Fruit fly (Drosophila melanogaster) whole organism, embryonic: Measurements from ENCODE around the gene Dbp73D.
A peak's percentile ranks its signal among the peaks of the same experiment; 100 is the strongest.

Experiments
- Antp ChIP-seq: fragments of 200-800 bp; sonication (Bioruptor generic); optimal IDR thresholded peaks from 3 replicates; lab custom pipeline; 2016; ENCODE audit warnings: missing biosample characterization, missing genetic modification characterization
- Atf-2 ChIP-seq: fragments of 200-800 bp; sonication (Bioruptor generic); optimal IDR thresholded peaks from 2 replicates; lab custom pipeline; 2016; ENCODE audit warnings: missing biosample characterization, missing genetic modification characterization
- Atf6 ChIP-seq: fragments of 200-800 bp; sonication (Bioruptor generic); IDR thresholded peaks from 2 replicates; pipeline ENCODE4 v1.3.6; 2022; ENCODE audit warnings: missing biosample characterization, missing genetic modification characterization
- Awh ChIP-seq: fragments of 200-800 bp; sonication (Bioruptor generic); IDR thresholded peaks from 2 replicates; pipeline ENCODE4, ENCODE4 v1.3.6; 2022; ENCODE audit warnings: missing biosample characterization, missing genetic modification characterization
- B-H2 ChIP-seq: fragments of 200-800 bp; sonication (Bioruptor generic); optimal IDR thresholded peaks from 2 replicates; lab custom pipeline; 2018; ENCODE audit warnings: missing biosample characterization, mild to moderate bottlenecking, missing genetic modification characterization
- CG11504 ChIP-seq: fragments of 200-800 bp; sonication (Bioruptor generic); optimal IDR thresholded peaks from 3 replicates; lab custom pipeline; 2019; ENCODE audit warnings: missing biosample characterization, mild to moderate bottlenecking, missing genetic modification characterization, moderate library complexity
- CG11696 ChIP-seq: fragments of 200-800 bp; sonication (Bioruptor generic); IDR thresholded peaks from 2 replicates; pipeline ENCODE4 v1.3.6; 2022; ENCODE audit warnings: missing biosample characterization, missing genetic modification characterization
- CG12391 ChIP-seq: fragments of 200-800 bp; sonication (Bioruptor generic); optimal IDR thresholded peaks from 3 replicates; lab custom pipeline; 2018; ENCODE audit warnings: missing biosample characterization, mild to moderate bottlenecking, missing genetic modification characterization, moderate library complexity
- CG13624 ChIP-seq: fragments of 200-800 bp; sonication (Bioruptor generic); optimal IDR thresholded peaks from 2 replicates; lab custom pipeline; 2016; ENCODE audit warnings: missing biosample characterization, missing genetic modification characterization
- CG14050 ChIP-seq: fragments of 200-800 bp; sonication (Bioruptor generic); IDR thresholded peaks from 3 replicates; pipeline ENCODE4 v1.3.6; 2022; ENCODE audit warnings: missing biosample characterization, missing genetic modification characterization
- CG14710 ChIP-seq: fragments of 200-800 bp; sonication (Bioruptor generic); optimal IDR thresholded peaks from 3 replicates; lab custom pipeline; 2019; ENCODE audit warnings: missing biosample characterization, mild to moderate bottlenecking, missing genetic modification characterization, moderate library complexity
- CG15073 ChIP-seq: fragments of 200-800 bp; sonication (Bioruptor generic); optimal IDR thresholded peaks from 2 replicates; lab custom pipeline; 2016; ENCODE audit warnings: missing biosample characterization, missing genetic modification characterization
- CG16813 ChIP-seq: fragments of 200-800 bp; sonication (Bioruptor generic); IDR thresholded peaks from 3 replicates; pipeline ENCODE4 v1.3.6; 2022; ENCODE audit warnings: missing biosample characterization, missing genetic modification characterization; ENCODE audit not compliant: partially characterized antibody
- CG18262 ChIP-seq: fragments of 200-800 bp; optimal IDR thresholded peaks from 3 replicates; lab custom pipeline; 2019; ENCODE audit warnings: missing biosample characterization, mild to moderate bottlenecking, missing genetic modification characterization, moderate library complexity
- CG31441 ChIP-seq: fragments of 200-800 bp; sonication (Bioruptor generic); IDR thresholded peaks from 2 replicates; pipeline ENCODE4 v1.3.6; 2022; ENCODE audit warnings: missing biosample characterization, missing genetic modification characterization
- CG33213 ChIP-seq: fragments of 200-800 bp; sonication (Bioruptor generic); optimal IDR thresholded peaks from 3 replicates; lab custom pipeline; 2016; ENCODE audit warnings: missing biosample characterization, missing genetic modification characterization
- CG3726 ChIP-seq: fragments of 200-800 bp; sonication (Bioruptor generic); IDR thresholded peaks from 3 replicates; pipeline ENCODE4, ENCODE4 v1.3.6; 2022; ENCODE audit warnings: missing biosample characterization, missing genetic modification characterization
- CG8281 ChIP-seq: fragments of 200-800 bp; sonication (Bioruptor generic); optimal IDR thresholded peaks from 2 replicates; lab custom pipeline; 2018; ENCODE audit warnings: missing biosample characterization, mild to moderate bottlenecking, missing genetic modification characterization, moderate library complexity
- Chrac-16 ChIP-seq: fragments of 200-800 bp; sonication (Bioruptor generic); optimal IDR thresholded peaks from 3 replicates; lab custom pipeline; 2016; ENCODE audit warnings: missing biosample characterization, missing genetic modification characterization
- CoRest ChIP-seq: fragments of 200-800 bp; sonication (Bioruptor generic); optimal IDR thresholded peaks from 3 replicates; lab custom pipeline; 2018; ENCODE audit warnings: missing biosample characterization, mild to moderate bottlenecking, missing genetic modification characterization, moderate library complexity
- Gsc ChIP-seq: fragments of 200-800 bp; sonication (Bioruptor generic); IDR thresholded peaks from 2 replicates; pipeline ENCODE4 v1.3.6; 2022; ENCODE audit warnings: missing biosample characterization, missing genetic modification characterization
- Hmr ChIP-seq: fragments of 200-800 bp; sonication (Bioruptor generic); optimal IDR thresholded peaks from 3 replicates; lab custom pipeline; 2017; ENCODE audit warnings: mild to moderate bottlenecking, missing biosample characterization, missing genetic modification reagents, missing genetic modification characterization
- Hr39 ChIP-seq: fragments of >200 bp; optimal IDR thresholded peaks from 2 replicates; lab custom pipeline; 2017
- MTF-1 ChIP-seq: fragments of 200-800 bp; sonication (Bioruptor generic); optimal IDR thresholded peaks from 2 replicates; lab custom pipeline; 2018; ENCODE audit warnings: missing biosample characterization, mild to moderate bottlenecking, missing genetic modification characterization, borderline replicate concordance
- NC2β ChIP-seq: fragments of 200-800 bp; sonication (Bioruptor generic); optimal IDR thresholded peaks from 2 replicates; lab custom pipeline; 2016; ENCODE audit warnings: missing biosample characterization, missing genetic modification characterization
- Oli ChIP-seq: fragments of 200-800 bp; sonication (Bioruptor generic); optimal IDR thresholded peaks from 2 replicates; lab custom pipeline; 2018; ENCODE audit warnings: missing biosample characterization, mild to moderate bottlenecking, missing genetic modification characterization, moderate library complexity
- Ravus ChIP-seq: fragments of 200-800 bp; sonication (Bioruptor generic); IDR thresholded peaks from 2 replicates; pipeline ENCODE4 v1.3.6; 2022; ENCODE audit warnings: missing biosample characterization, missing genetic modification characterization
- YL-1 ChIP-seq: fragments of 200-800 bp; sonication (Bioruptor generic); optimal IDR thresholded peaks from 3 replicates; lab custom pipeline; 2017; ENCODE audit warnings: missing biosample characterization, mild to moderate bottlenecking, missing genetic modification characterization
- al ChIP-seq: fragments of 200-800 bp; sonication (Bioruptor generic); IDR thresholded peaks from 2 replicates; pipeline ENCODE4 v1.3.6; 2022; ENCODE audit warnings: missing biosample characterization, missing genetic modification characterization
- bab2 ChIP-seq: fragments of 200-800 bp; sonication (Bioruptor generic); optimal IDR thresholded peaks from 2 replicates; lab custom pipeline; 2016; ENCODE audit warnings: missing biosample characterization, missing genetic modification characterization
- crc ChIP-seq: fragments of 200-800 bp; sonication (Bioruptor generic); optimal IDR thresholded peaks from 2 replicates; lab custom pipeline; 2016; ENCODE audit warnings: missing biosample characterization, missing genetic modification characterization
- danr ChIP-seq: fragments of 200-800 bp; sonication (Bioruptor generic); IDR thresholded peaks from 2 replicates; pipeline ENCODE4 v1.3.6; 2022; ENCODE audit warnings: missing biosample characterization, missing genetic modification characterization
- disco-r ChIP-seq: fragments of 200-800 bp; sonication (Bioruptor generic); optimal IDR thresholded peaks from 2 replicates; lab custom pipeline; 2016; ENCODE audit warnings: missing biosample characterization, missing genetic modification characterization
- dm ChIP-seq: fragments of 200-800 bp; sonication (Bioruptor generic); optimal IDR thresholded peaks from 3 replicates; lab custom pipeline; 2016; ENCODE audit warnings: missing biosample characterization, missing genetic modification characterization
- dmrt99B ChIP-seq: fragments of 200-800 bp; sonication (Bioruptor generic); optimal IDR thresholded peaks from 2 replicates; lab custom pipeline; 2018; ENCODE audit warnings: missing biosample characterization, mild to moderate bottlenecking, missing genetic modification characterization, moderate library complexity
- dpn ChIP-seq, 2 experiments: fragments of 200-800 bp; sonication (Bioruptor generic); optimal IDR thresholded peaks; 3 replicates each; lab custom pipeline; 2016; ENCODE audit warnings: missing biosample characterization in 2 of 2, missing genetic modification characterization in 2 of 2
- ftz-f1 ChIP-seq: fragments of 200-800 bp; sonication (Bioruptor generic); optimal IDR thresholded peaks from 2 replicates; lab custom pipeline; 2016; ENCODE audit warnings: missing biosample characterization, missing genetic modification characterization
- gcm2 ChIP-seq: fragments of 200-800 bp; sonication (Bioruptor generic); optimal IDR thresholded peaks from 2 replicates; lab custom pipeline; 2016; ENCODE audit warnings: missing biosample characterization, missing genetic modification characterization
- hth ChIP-seq: fragments of >200 bp; optimal IDR thresholded peaks from 2 replicates; lab custom pipeline; 2017; ENCODE audit warnings: inconsistent platforms
- lbe ChIP-seq: fragments of 200-800 bp; sonication (Bioruptor generic); optimal IDR thresholded peaks from 2 replicates; lab custom pipeline; 2016; ENCODE audit warnings: missing biosample characterization, mild to moderate bottlenecking, missing genetic modification characterization
- mld ChIP-seq: fragments of 200-800 bp; sonication (Bioruptor generic); IDR thresholded peaks from 3 replicates; pipeline ENCODE4 v1.3.6; 2022; ENCODE audit warnings: missing biosample characterization, missing genetic modification characterization; ENCODE audit not compliant: partially characterized antibody
- pb ChIP-seq: fragments of 200-800 bp; sonication (Bioruptor generic); optimal IDR thresholded peaks from 3 replicates; lab custom pipeline; 2016; ENCODE audit warnings: missing biosample characterization, missing genetic modification characterization
- rib ChIP-seq: fragments of 200-800 bp; sonication (Bioruptor generic); IDR thresholded peaks from 2 replicates; pipeline ENCODE4 v1.3.6; 2022; ENCODE audit warnings: missing biosample characterization, missing genetic modification characterization
- sens ChIP-seq: fragments of 200-800 bp; sonication (Bioruptor generic); peaks from one replicate; lab custom pipeline; 2016; ENCODE audit warnings: missing biosample characterization, missing genetic modification characterization
- shn ChIP-seq: fragments of 200-800 bp; sonication (Bioruptor generic); optimal IDR thresholded peaks from 3 replicates; lab custom pipeline; 2016; ENCODE audit warnings: missing biosample characterization, missing genetic modification characterization
- sob ChIP-seq: fragments of 200-800 bp; sonication (Bioruptor generic); IDR thresholded peaks from 2 replicates; pipeline ENCODE4 v1.3.6; 2022; ENCODE audit warnings: missing biosample characterization, missing genetic modification characterization
- tin ChIP-seq: fragments of 200-800 bp; sonication (Bioruptor generic); optimal IDR thresholded peaks from 3 replicates; lab custom pipeline; 2016; ENCODE audit warnings: missing biosample characterization, missing genetic modification characterization
- tna ChIP-seq: fragments of 200-800 bp; sonication (Bioruptor generic); IDR thresholded peaks from 2 replicates; pipeline ENCODE4 v1.3.6; 2022; ENCODE audit warnings: missing biosample characterization, missing genetic modification characterization; ENCODE audit not compliant: partially characterized antibody
- unc-4 ChIP-seq: fragments of 200-800 bp; sonication (Bioruptor generic); IDR thresholded peaks from 2 replicates; pipeline ENCODE4 v1.3.6; 2022; ENCODE audit warnings: missing biosample characterization, missing genetic modification characterization; ENCODE audit not compliant: partially characterized antibody
- vvl ChIP-seq: fragments of 200-800 bp; sonication (Bioruptor generic); IDR thresholded peaks from 2 replicates; pipeline ENCODE4 v1.3.6; 2022; ENCODE audit warnings: missing biosample characterization, missing genetic modification characterization
- wdn ChIP-seq: fragments of 200-800 bp; sonication (Bioruptor generic); IDR thresholded peaks from 2 replicates; pipeline ENCODE4 v1.3.6; 2022; ENCODE audit warnings: missing biosample characterization, missing genetic modification characterization
- z ChIP-seq: fragments of 200-800 bp; sonication (Bioruptor generic); IDR thresholded peaks from 3 replicates; pipeline ENCODE4 v1.3.6; 2022; ENCODE audit warnings: missing biosample characterization, missing genetic modification characterization
- zen2 ChIP-seq: fragments of 200-800 bp; sonication (Bioruptor generic); IDR thresholded peaks from 3 replicates; pipeline ENCODE4 v1.3.6; 2022; ENCODE audit warnings: missing biosample characterization, missing genetic modification characterization; ENCODE audit not compliant: partially characterized antibody

Dbp73D gene

DNA sequence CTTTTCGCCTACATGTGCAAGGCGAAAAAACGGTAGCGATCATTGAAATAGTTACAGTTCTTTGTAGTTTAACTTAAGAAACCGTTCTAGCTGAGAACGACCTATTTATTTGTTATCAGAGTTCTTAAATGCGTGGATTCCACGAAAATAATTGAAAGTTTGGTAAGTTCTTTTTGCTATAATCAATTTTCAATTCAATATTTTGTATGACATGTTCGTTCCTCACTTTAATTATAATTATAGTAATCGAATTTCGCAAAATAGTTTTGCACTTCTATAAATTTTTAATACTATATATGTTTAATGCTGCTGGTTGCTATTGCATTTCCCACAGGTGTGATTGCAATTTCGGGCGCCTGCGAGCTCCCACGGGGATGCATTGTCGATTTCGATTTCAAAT lies 17.7 kb upstream of the Dbp73D start (continued):
- TF ChIP-seq dm (GFP tag; lab: Kevin White, UChicago): no peak
- no peak for TF ChIP-seq YL-1
- TF ChIP-seq sens (GFP tag; lab: Kevin White, UChicago): peak; percentile 2
- TF ChIP-seq CG31441 (GFP tag; lab: Robert Waterston, UW): 0 out of 2 replicates have a peak, but pooled peaks have one; percentile 25
- TF ChIP-seq vvl (GFP tag; lab: Robert Waterston, UW): no peak
- TF ChIP-seq CG11504 (tag; lab: Kevin White, UChicago): peak; percentile 19
- TF ChIP-seq CG15073: no peak
- no peak for TF ChIP-seq rib
- TF ChIP-seq NC2β (GFP tag; lab: Kevin White, UChicago): no peak
- TF ChIP-seq shn (GFP tag; lab: Kevin White, UChicago): no peak
- no peak for TF ChIP-seq CG12391 (tag; lab: Kevin White, UChicago)
- no peak for TF ChIP-seq Awh (GFP tag; lab: Robert Waterston, UW)
- no peak for TF ChIP-seq Atf6 (GFP tag; lab: Robert Waterston, UW)
- no peak for TF ChIP-seq hth (lab: Kevin White, UChicago)
- no peak for TF ChIP-seq bab2
- no peak for TF ChIP-seq CG13624 (GFP tag; lab: Kevin White, UChicago)
- TF ChIP-seq lbe (GFP tag; lab: Kevin White, UChicago): peak; percentile 2
- TF ChIP-seq Hr39 (lab: Kevin White, UChicago): no peak
- peak; percentile 10; the same call in 1 of the 2 replicates for TF ChIP-seq CG11696 (GFP tag; lab: Robert Waterston, UW)
- no peak for TF ChIP-seq wdn (GFP tag; lab: Robert Waterston, UW)
- no peak for TF ChIP-seq CG14050 (GFP tag; lab: Robert Waterston, UW)
- no peak for TF ChIP-seq CoRest (tag; lab: Kevin White, UChicago)
- no peak for TF ChIP-seq Hmr (GFP tag; lab: Kevin White, UChicago)
- no peak for TF ChIP-seq MTF-1 (GFP tag; lab: Kevin White, UChicago)
- no peak for TF ChIP-seq disco-r (GFP tag; lab: Kevin White, UChicago)
- TF ChIP-seq Oli (tag; lab: Kevin White, UChicago): no peak
- no peak for TF ChIP-seq dmrt99B (tag; lab: Kevin White, UChicago)
- TF ChIP-seq pb (GFP tag; lab: Kevin White, UChicago): no peak
- no peak for TF ChIP-seq B-H2 (GFP tag; lab: Kevin White, UChicago)
- no peak for TF ChIP-seq al (GFP tag; lab: Robert Waterston, UW)
- TF ChIP-seq tin (GFP tag; lab: Kevin White, UChicago): no peak
- TF ChIP-seq z: no peak
- no peak for TF ChIP-seq sob (GFP tag; lab: Robert Waterston, UW)
- no peak for TF ChIP-seq zen2
- TF ChIP-seq CG33213: no peak
- TF ChIP-seq CG8281 (tag; lab: Kevin White, UChicago): no peak
- TF ChIP-seq Gsc: no peak
- no peak for TF ChIP-seq gcm2 (GFP tag; lab: Kevin White, UChicago)
- TF ChIP-seq danr (GFP tag; lab: Robert Waterston, UW): no peak
- no peak for TF ChIP-seq CG16813 (GFP tag; lab: Robert Waterston, UW)
- no peak for TF ChIP-seq tna (GFP tag; lab: Robert Waterston, UW)
- peak; percentile 12 for TF ChIP-seq CG18262 (tag; lab: Kevin White, UChicago)
- TF ChIP-seq Atf-2: no peak
- no peak for TF ChIP-seq mld (GFP tag; lab: Robert Waterston, UW)
- TF ChIP-seq Ravus (GFP tag; lab: Robert Waterston, UW): no peak
- TF ChIP-seq unc-4 (GFP tag; lab: Robert Waterston, UW): no peak
- TF ChIP-seq Antp: no peak
- no peak for TF ChIP-seq Chrac-16 (GFP tag; lab: Kevin White, UChicago)
- no peak for TF ChIP-seq dpn (GFP tag; optimal IDR thresholded peaks at IDR 0.05; lab: Kevin White, UChicago)
- TF ChIP-seq CG3726 (GFP tag; lab: Robert Waterston, UW): no peak
- TF ChIP-seq crc (GFP tag; lab: Kevin White, UChicago): no peak
- no peak for TF ChIP-seq CG14710 (tag; lab: Kevin White, UChicago)
- no peak for TF ChIP-seq ftz-f1 (GFP tag; lab: Kevin White, UChicago)
